Fruit fly (Drosophila melanogaster): Measurements from ENCODE around the gene slx1.

- no peak for TF ChIP-seq CG3065 (GFP tag; optimal IDR thresholded peaks at IDR 0.05)
- TF ChIP-seq CG42726 (GFP tag; IDR thresholded peaks at IDR 0.05; ENCODE audit: partially characterized antibody) = no peak
- no peak for TF ChIP-seq gfzf (GFP tag; optimal IDR thresholded peaks at IDR 0.05)
- no peak for TF ChIP-seq schlank (tag; optimal IDR thresholded peaks at IDR 0.05)
- TF ChIP-seq Ptx1 (GFP tag; IDR thresholded peaks at IDR 0.05) = peak; percentile 82
- peak; percentile 80 for TF ChIP-seq Sox102F (GFP tag; optimal IDR thresholded peaks at IDR 0.05)
Observed at dm6 chr3R:4663068-4663467, 21.3 kb downstream of the slx1 start.
